Worm (Caenorhabditis elegans) whole organism, L1 larva: ENCODE data around the gene thoc-7.

ENCODE experiments used
- C04F5.9 ChIP-seq: sonication (generic microtip); optimal IDR thresholded peaks from 2 replicates; lab custom pipeline; 2016; ENCODE audit warnings: missing genetic modification characterization, missing compliant biosample characterization
- C16A3.4 ChIP-seq: fragments of 150-350 bp; optimal IDR thresholded peaks from 2 replicates; lab custom pipeline; 2014; ENCODE audit warnings: missing biosample characterization, missing genetic modification characterization
- C34B4.2 ChIP-seq: sonication (generic microtip); optimal IDR thresholded peaks from 2 replicates; lab custom pipeline; 2017; ENCODE audit warnings: mild to moderate bottlenecking, missing genetic modification characterization, missing compliant biosample characterization
- F16B12.6 ChIP-seq: fragments of 150-350 bp; optimal IDR thresholded peaks from 2 replicates; lab custom pipeline; 2014; ENCODE audit warnings: missing biosample characterization, missing genetic modification characterization
- alr-1 ChIP-seq: fragments of 200-800 bp; sonication (Bioruptor generic); optimal IDR thresholded peaks from 2 replicates; lab custom pipeline; 2018; ENCODE audit warnings: borderline replicate concordance, mild to moderate bottlenecking, missing genetic modification characterization, missing compliant biosample characterization
- ama-1 ChIP-seq: fragments of 150-350 bp; optimal IDR thresholded peaks from 2 replicates; lab custom pipeline; 2014
- blmp-1 ChIP-seq: fragments of 150-350 bp; optimal IDR thresholded peaks from 2 replicates; lab custom pipeline; 2014; ENCODE audit warnings: missing biosample characterization, missing genetic modification characterization
- ceh-63 ChIP-seq: fragments of 200-800 bp; sonication (Bioruptor generic); optimal IDR thresholded peaks from 2 replicates; lab custom pipeline; 2018; ENCODE audit warnings: mild to moderate bottlenecking, missing genetic modification characterization, missing compliant biosample characterization
- ceh-88 ChIP-seq: fragments of 200-800 bp; sonication (Bioruptor generic); IDR thresholded peaks from 2 replicates; pipeline ENCODE4 v1.3.6; 2022; ENCODE audit warnings: missing genetic modification characterization, missing compliant biosample characterization
- ces-1 ChIP-seq: fragments of 150-350 bp; optimal IDR thresholded peaks from 2 replicates; lab custom pipeline; 2014; ENCODE audit warnings: missing biosample characterization, missing genetic modification reagents, missing genetic modification characterization
- dpl-1 ChIP-seq, 3 experiments: fragments of 150-350 bp in 2 of 3; sonication (generic microtip) in 1 of 3; optimal IDR thresholded peaks; 2 replicates each; lab custom pipeline; 2014 to 2017; ENCODE audit warnings: missing biosample characterization in 3 of 3, missing genetic modification characterization in 3 of 3, missing genetic modification reagents in 3 of 3
- efl-3 ChIP-seq: fragments of 200-800 bp; sonication (Bioruptor generic); optimal IDR thresholded peaks from 2 replicates; lab custom pipeline; 2018; ENCODE audit warnings: mild to moderate bottlenecking, missing genetic modification characterization, missing compliant biosample characterization
- egl-27 ChIP-seq, 2 experiments: fragments of 150-350 bp in 1 of 2; sonication (generic microtip); optimal IDR thresholded peaks; 3 replicates each; lab custom pipeline; 2017 to 2018; ENCODE audit warnings: missing biosample characterization in 2 of 2, missing genetic modification characterization in 2 of 2, missing genetic modification reagents in 2 of 2
- fos-1 ChIP-seq: fragments of 150-350 bp; optimal IDR thresholded peaks from 2 replicates; lab custom pipeline; 2014; ENCODE audit warnings: missing biosample characterization, missing genetic modification characterization
- grh-1 ChIP-seq: fragments of 200-800 bp; sonication (Bioruptor generic); IDR thresholded peaks from 2 replicates; pipeline ENCODE4 v1.3.6; 2022; ENCODE audit warnings: missing genetic modification reagents, missing genetic modification characterization, missing compliant biosample characterization
- hlh-4 ChIP-seq: sonication (generic microtip); optimal IDR thresholded peaks from 2 replicates; lab custom pipeline; 2016; ENCODE audit warnings: mild to moderate bottlenecking, missing genetic modification characterization, missing compliant biosample characterization
- irx-1 ChIP-seq: sonication (generic microtip); optimal IDR thresholded peaks from 2 replicates; lab custom pipeline; 2016; ENCODE audit warnings: missing genetic modification characterization, missing compliant biosample characterization
- isw-1 ChIP-seq: fragments of 200-800 bp; sonication (Bioruptor generic); IDR thresholded peaks from 2 replicates; pipeline ENCODE4 v1.3.6; 2022; ENCODE audit warnings: missing genetic modification characterization, missing compliant biosample characterization
- jun-1 ChIP-seq: fragments of 150-350 bp; optimal IDR thresholded peaks from 2 replicates; lab custom pipeline; 2014; ENCODE audit warnings: missing biosample characterization, missing genetic modification reagents, missing genetic modification characterization
- lin-13 ChIP-seq: fragments of 150-350 bp; optimal IDR thresholded peaks from 2 replicates; lab custom pipeline; 2014; ENCODE audit warnings: missing biosample characterization, missing genetic modification reagents, missing genetic modification characterization
- lin-14 ChIP-seq: fragments of 200-800 bp; sonication (Bioruptor generic); optimal IDR thresholded peaks from 2 replicates; lab custom pipeline; 2018; ENCODE audit warnings: mild to moderate bottlenecking, missing genetic modification characterization, moderate library complexity, missing compliant biosample characterization
- lin-15B ChIP-seq: fragments of 150-350 bp; sonication (generic microtip); optimal IDR thresholded peaks from 3 replicates; lab custom pipeline; 2014; ENCODE audit warnings: missing biosample characterization, missing genetic modification characterization
- lin-35 ChIP-seq, 2 experiments: fragments of 150-350 bp; optimal IDR thresholded peaks; 2 replicates each; lab custom pipeline; 2014; ENCODE audit warnings: missing biosample characterization in 2 of 2, missing genetic modification characterization in 2 of 2, missing genetic modification reagents in 2 of 2
- lin-39 ChIP-seq: fragments of 150-350 bp; optimal IDR thresholded peaks from 2 replicates; lab custom pipeline; 2014; ENCODE audit warnings: missing biosample characterization, missing genetic modification reagents, missing genetic modification characterization
- lir-3 ChIP-seq: sonication (generic microtip); optimal IDR thresholded peaks from 2 replicates; lab custom pipeline; 2016; ENCODE audit warnings: mild to moderate bottlenecking, missing genetic modification characterization, moderate library complexity, missing compliant biosample characterization; ENCODE audit not compliant: poor library complexity
- lsy-2 ChIP-seq, 2 experiments: fragments of 150-350 bp; optimal IDR thresholded peaks; 2 replicates each; lab custom pipeline; 2014; ENCODE audit warnings: missing biosample characterization in 2 of 2, missing genetic modification characterization in 2 of 2
- mef-2 ChIP-seq: fragments of 150-350 bp; optimal IDR thresholded peaks from 2 replicates; lab custom pipeline; 2014; ENCODE audit warnings: missing biosample characterization, missing genetic modification characterization
- nhr-20 ChIP-seq: sonication (generic microtip); optimal IDR thresholded peaks from 2 replicates; lab custom pipeline; 2016; ENCODE audit warnings: mild to moderate bottlenecking, missing genetic modification characterization, missing compliant biosample characterization
- nhr-28 ChIP-seq: fragments of 150-350 bp; optimal IDR thresholded peaks from 2 replicates; lab custom pipeline; 2014; ENCODE audit warnings: missing biosample characterization, missing genetic modification characterization
- nhr-47 ChIP-seq: sonication (generic microtip); optimal IDR thresholded peaks from 2 replicates; lab custom pipeline; 2016; ENCODE audit warnings: mild to moderate bottlenecking, missing genetic modification characterization, moderate library complexity, missing compliant biosample characterization
- nhr-76 ChIP-seq: sonication (generic microtip); optimal IDR thresholded peaks from 2 replicates; lab custom pipeline; 2017; ENCODE audit warnings: missing biosample characterization, missing genetic modification characterization
- nhr-77 ChIP-seq: fragments of 150-350 bp; optimal IDR thresholded peaks from 2 replicates; lab custom pipeline; 2014; ENCODE audit warnings: missing biosample characterization, missing genetic modification characterization
- nhr-84 ChIP-seq: sonication (generic microtip); optimal IDR thresholded peaks from 2 replicates; lab custom pipeline; 2017; ENCODE audit warnings: missing biosample characterization, missing genetic modification characterization
- nhr-85 ChIP-seq: sonication (generic microtip); peaks from one replicate; lab custom pipeline; 2016; ENCODE audit warnings: missing genetic modification characterization, inconsistent platforms, missing compliant biosample characterization
- pag-3 ChIP-seq: sonication (generic microtip); optimal IDR thresholded peaks from 2 replicates; lab custom pipeline; 2017; ENCODE audit warnings: missing genetic modification characterization, mild to moderate bottlenecking, missing compliant biosample characterization, antibody characterized with exemption, borderline replicate concordance; ENCODE audit not compliant: insufficient read depth
- pqm-1 ChIP-seq: sonication (generic microtip); optimal IDR thresholded peaks from 3 replicates; lab custom pipeline; 2017; ENCODE audit warnings: missing biosample characterization, missing genetic modification characterization
- rnt-1 ChIP-seq: sonication (generic microtip); optimal IDR thresholded peaks from 2 replicates; lab custom pipeline; 2016; ENCODE audit warnings: mild to moderate bottlenecking, missing genetic modification characterization, moderate library complexity, missing compliant biosample characterization
- skn-1 ChIP-seq: fragments of 150-350 bp; optimal IDR thresholded peaks from 2 replicates; lab custom pipeline; 2014; ENCODE audit warnings: missing biosample characterization, missing genetic modification characterization
- snpc-4 ChIP-seq: fragments of 150-350 bp; optimal IDR thresholded peaks from 2 replicates; lab custom pipeline; 2014; ENCODE audit warnings: missing biosample characterization, missing genetic modification characterization
- sox-4 ChIP-seq: sonication (generic microtip); optimal IDR thresholded peaks from 2 replicates; lab custom pipeline; 2016; ENCODE audit warnings: missing genetic modification characterization, missing compliant biosample characterization
- sup-37 ChIP-seq: fragments of 200-800 bp; sonication (Bioruptor generic); optimal IDR thresholded peaks from 2 replicates; lab custom pipeline; 2018; ENCODE audit warnings: mild to moderate bottlenecking, missing genetic modification characterization, missing compliant biosample characterization
- tlp-1 ChIP-seq: fragments of 150-350 bp; optimal IDR thresholded peaks from 2 replicates; lab custom pipeline; 2014; ENCODE audit warnings: missing biosample characterization, missing genetic modification characterization
- unc-130 ChIP-seq: fragments of 150-350 bp; optimal IDR thresholded peaks from 2 replicates; lab custom pipeline; 2017; ENCODE audit warnings: missing biosample characterization, missing genetic modification characterization, inconsistent platforms
- unc-98 ChIP-seq: fragments of 200-800 bp; sonication (Bioruptor generic); IDR thresholded peaks from 2 replicates; pipeline ENCODE4 v1.3.6; 2022; ENCODE audit warnings: missing genetic modification characterization, missing compliant biosample characterization
- vab-15 ChIP-seq: sonication (generic microtip); optimal IDR thresholded peaks from 2 replicates; lab custom pipeline; 2017; ENCODE audit warnings: missing genotype, mild to moderate bottlenecking, missing genetic modification characterization, missing compliant biosample characterization
- xbp-1 ChIP-seq: sonication (generic microtip); optimal IDR thresholded peaks from 2 replicates; lab custom pipeline; 2016; ENCODE audit warnings: missing genetic modification characterization, missing compliant biosample characterization
- zip-4 ChIP-seq: fragments of 200-800 bp; sonication (Bioruptor generic); optimal IDR thresholded peaks from 2 replicates; lab custom pipeline; 2018; ENCODE audit warnings: mild to moderate bottlenecking, missing genetic modification characterization, moderate library complexity, missing compliant biosample characterization
- ztf-4 ChIP-seq: fragments of 150-350 bp; optimal IDR thresholded peaks from 2 replicates; lab custom pipeline; 2014; ENCODE audit warnings: missing biosample characterization, missing genetic modification characterization

The thoc-7 gene

ce11 chrIV:13883922-13884321, 1.4 kb downstream of the thoc-7 start:
- TF ChIP-seq blmp-1 (tag; lab: Kevin White, UChicago) (peak; percentile 88), sox-4 (tag; lab: Kevin White, UChicago) (no peak)

ce11 chrIV:13884875-13885274, 2.3 kb downstream of the thoc-7 start:
- peak; percentile 9 for TF ChIP-seq snpc-4

ce11 chrIV:13887408-13888163, 5.1 kb downstream of the thoc-7 start, which contains the start of gene lin-66:
Gene lin-66 (plus strand): TSS chrIV:13888079.
- TF ChIP-seq lir-3 (peak; percentile 62), isw-1 (peak; percentile 80), unc-98 (no peak), ceh-88 (GFP tag; lab: Robert Waterston, UW) (no peak), nhr-47 (peak; percentile 90), sox-4 (tag; lab: Kevin White, UChicago) (peak; percentile 77), C16A3.4 (tag; lab: Kevin White, UChicago) (peak; percentile 83), vab-15 (peak; percentile 23), rnt-1 (tag; lab: Kevin White, UChicago) (peak; percentile 63), irx-1 (tag; lab: Kevin White, UChicago) (peak; percentile 59), lin-14 (GFP tag; lab: Kevin White, UChicago) (peak; percentile 97), grh-1 (GFP tag; lab: Robert Waterston, UW) (peak; percentile 36; the same call in 1 of the 2 replicates), dpl-1 (GFP tag; optimal IDR thresholded peaks at IDR 0.05; lab: Kevin White, UChicago) (peak; percentile 36 to 55 (median 36)), efl-3 (GFP tag; lab: Kevin White, UChicago) (no peak), mef-2 (tag; lab: Kevin White, UChicago) (no peak), egl-27 (tag; optimal IDR thresholded peaks at IDR 0.05; lab: Kevin White, UChicago) (peak in 1 of 2 experiments; percentile 44), ama-1 (lab: Kevin White, UChicago) (no peak), ces-1 (GFP tag; lab: Kevin White, UChicago) (no peak), pqm-1 (no peak), nhr-84 (no peak), skn-1 (tag; lab: Kevin White, UChicago) (peak; percentile 56), nhr-20 (tag; lab: Kevin White, UChicago) (peak; percentile 90), ztf-4 (tag; lab: Kevin White, UChicago) (no peak), xbp-1 (peak; percentile 76), lin-39 (tag; lab: Kevin White, UChicago) (no peak), hlh-4 (tag; lab: Kevin White, UChicago) (no peak), lsy-2 (tag; optimal IDR thresholded peaks at IDR 0.05; lab: Kevin White, UChicago) (peak; percentile 74 to 88), sup-37 (peak; percentile 51), lin-35 (GFP tag; optimal IDR thresholded peaks at IDR 0.05; lab: Kevin White, UChicago) (peak; percentile 56 to 68), pag-3 (tag; lab: Kevin White, UChicago) (no peak), lin-13 (GFP tag; lab: Kevin White, UChicago) (peak; percentile 78), zip-4 (GFP tag; lab: Kevin White, UChicago) (peak; percentile 64), C34B4.2 (tag; lab: Kevin White, UChicago) (no peak), nhr-76 (tag; lab: Kevin White, UChicago) (no peak), lin-15B (tag; lab: Kevin White, UChicago) (peak; percentile 47), nhr-28 (tag; lab: Kevin White, UChicago) (no peak), unc-130 (tag; lab: Kevin White, UChicago) (peak; percentile 51), jun-1 (tag; lab: Kevin White, UChicago) (peak; percentile 85), C04F5.9 (no peak), fos-1 (tag; lab: Kevin White, UChicago) (peak; percentile 51), ceh-63 (no peak), nhr-77 (peak; percentile 84), F16B12.6 (tag; lab: Kevin White, UChicago) (peak; percentile 35), nhr-85 (peak; percentile 82), alr-1 (tag; lab: Kevin White, UChicago) (no peak), tlp-1 (tag; lab: Kevin White, UChicago) (no peak), snpc-4 (peak; percentile 33)
